Fruit fly (Drosophila melanogaster): ENCODE results near the gene CG12535.

CG12535 gene

dm6 chrX:3442543-3443207 is 6.1 kb downstream of the CG12535 start (continued):
- TF ChIP-seq Pdp1 (GFP tag; optimal IDR thresholded peaks at IDR 0.05) (peak in 1 of 2 experiments; percentile 92), klu (GFP tag; IDR thresholded peaks at IDR 0.05) (no peak), bbx (GFP tag; IDR thresholded peaks at IDR 0.05; ENCODE audit: partially characterized antibody) (no peak), dimm (GFP tag; IDR thresholded peaks at IDR 0.05) (no peak), jing (GFP tag; optimal IDR thresholded peaks at IDR 0.05) (no peak), nerfin-1 (tag; optimal IDR thresholded peaks at IDR 0.05) (no peak), CG17912 (GFP tag; optimal IDR thresholded peaks at IDR 0.05) (no peak), zfh1 (GFP tag; IDR thresholded peaks at IDR 0.05) (no peak), CG17186 (GFP tag; optimal IDR thresholded peaks at IDR 0.05) (no peak), Usf (GFP tag; optimal IDR thresholded peaks at IDR 0.05) (no peak), Xbp1 (GFP tag; optimal IDR thresholded peaks at IDR 0.05) (no peak), Rx (GFP tag; IDR thresholded peaks at IDR 0.05) (no peak), CG7271 (tag; optimal IDR thresholded peaks at IDR 0.05) (no peak), CG7745 (tag; optimal IDR thresholded peaks at IDR 0.05) (no peak), Atf3 (GFP tag; optimal IDR thresholded peaks at IDR 0.05) (no peak), ham (GFP tag; IDR thresholded peaks at IDR 0.05) (no peak), Fer2 (tag; optimal IDR thresholded peaks at IDR 0.05) (no peak), CG18764 (GFP tag; optimal IDR thresholded peaks at IDR 0.05) (no peak), Blimp-1 (GFP tag; optimal IDR thresholded peaks at IDR 0.05) (no peak), HLH4C (GFP tag; IDR thresholded peaks at IDR 0.05; ENCODE audit: partially characterized antibody) (no peak), grn (GFP tag; optimal IDR thresholded peaks at IDR 0.05) (peak; percentile 10), CG13287 (GFP tag; IDR thresholded peaks at IDR 0.05; ENCODE audit: partially characterized antibody) (no peak), btn (GFP tag; optimal IDR thresholded peaks at IDR 0.05) (no peak), gt (GFP tag; IDR thresholded peaks at IDR 0.05) (no peak), Vsx1 (GFP tag; optimal IDR thresholded peaks at IDR 0.05) (no peak), gsb (GFP tag; IDR thresholded peaks at IDR 0.05) (no peak), gcm2 (GFP tag; optimal IDR thresholded peaks at IDR 0.05) (no peak), H15 (GFP tag; IDR thresholded peaks at IDR 0.05) (no peak), Ada2b (GFP tag; IDR thresholded peaks at IDR 0.05) (no peak), CG32532 (GFP tag; IDR thresholded peaks at IDR 0.05) (no peak), otp (GFP tag; IDR thresholded peaks at IDR 0.05) (no peak), inv (GFP tag; IDR thresholded peaks at IDR 0.05; ENCODE audit: partially characterized antibody) (no peak), sens (GFP tag) (peak; percentile 6), br (optimal IDR thresholded peaks at IDR 0.05) (no peak), CG18262 (tag; optimal IDR thresholded peaks at IDR 0.05) (no peak), ro (GFP tag; IDR thresholded peaks at IDR 0.05) (no peak), CG16815 (GFP tag; optimal IDR thresholded peaks at IDR 0.05) (no peak), sug (tag; optimal IDR thresholded peaks at IDR 0.05) (peak; percentile 69), pho (GFP tag; optimal IDR thresholded peaks at IDR 0.05) (no peak), dmrt11E (tag; optimal IDR thresholded peaks at IDR 0.05) (no peak), ac (GFP tag; optimal IDR thresholded peaks at IDR 0.05) (no peak), Ravus (GFP tag; IDR thresholded peaks at IDR 0.05) (no peak), CG30020 (tag; optimal IDR thresholded peaks at IDR 0.05) (no peak), chn (GFP tag; optimal IDR thresholded peaks at IDR 0.05) (no peak), TFAM (GFP tag; optimal IDR thresholded peaks at IDR 0.05) (no peak), Hsf (GFP tag; optimal IDR thresholded peaks at IDR 0.05) (no peak), ind (GFP tag; optimal IDR thresholded peaks at IDR 0.05) (no peak), CG8290 (GFP tag; optimal IDR thresholded peaks at IDR 0.05) (no peak), CG8290 (tag; optimal IDR thresholded peaks at IDR 0.05) (peak in 1 of 2 experiments; percentile 5), Med (GFP tag) (peak; percentile 25), hth (optimal IDR thresholded peaks at IDR 0.05) (no peak), yki (optimal IDR thresholded peaks at IDR 0.05) (no peak), CG9727 (GFP tag; optimal IDR thresholded peaks at IDR 0.05) (no peak)
